Worm (Caenorhabditis elegans) whole organism, L1 larva: Measurements from ENCODE around the gene col-110.

ENCODE experiments used
- C16A3.4 ChIP-seq: fragments of 150-350 bp; optimal IDR thresholded peaks from 2 replicates; lab custom pipeline; 2014; ENCODE audit warnings: missing biosample characterization, missing genetic modification characterization
- C34B4.2 ChIP-seq: sonication (generic microtip); optimal IDR thresholded peaks from 2 replicates; lab custom pipeline; 2017; ENCODE audit warnings: mild to moderate bottlenecking, missing genetic modification characterization, missing compliant biosample characterization
- F16B12.6 ChIP-seq: fragments of 150-350 bp; optimal IDR thresholded peaks from 2 replicates; lab custom pipeline; 2014; ENCODE audit warnings: missing biosample characterization, missing genetic modification characterization
- aha-1 ChIP-seq: fragments of 150-350 bp; optimal IDR thresholded peaks from 2 replicates; lab custom pipeline; 2014; ENCODE audit warnings: missing biosample characterization, missing genetic modification characterization
- ama-1 ChIP-seq: fragments of 150-350 bp; optimal IDR thresholded peaks from 2 replicates; lab custom pipeline; 2014
- blmp-1 ChIP-seq: fragments of 150-350 bp; optimal IDR thresholded peaks from 2 replicates; lab custom pipeline; 2014; ENCODE audit warnings: missing biosample characterization, missing genetic modification characterization
- ceh-88 ChIP-seq: fragments of 200-800 bp; sonication (Bioruptor generic); IDR thresholded peaks from 2 replicates; pipeline ENCODE4 v1.3.6; 2022; ENCODE audit warnings: missing genetic modification characterization, missing compliant biosample characterization
- ceh-90 ChIP-seq: sonication (generic microtip); optimal IDR thresholded peaks from 2 replicates; lab custom pipeline; 2016; ENCODE audit warnings: missing genetic modification characterization, missing compliant biosample characterization
- ces-1 ChIP-seq: fragments of 150-350 bp; optimal IDR thresholded peaks from 2 replicates; lab custom pipeline; 2014; ENCODE audit warnings: missing biosample characterization, missing genetic modification reagents, missing genetic modification characterization
- dsc-1 ChIP-seq: sonication (generic microtip); optimal IDR thresholded peaks from 2 replicates; lab custom pipeline; 2016; ENCODE audit warnings: mild to moderate bottlenecking, missing genetic modification characterization, missing compliant biosample characterization
- efl-1 ChIP-seq, 4 experiments: fragments of 150-350 bp; optimal IDR thresholded peaks in 3 of 4; peaks in 1 of 4; 1 replicate in 1 of 4; 2 replicates in 3 of 4; lab custom pipeline; 2014; ENCODE audit warnings: missing biosample characterization in 2 of 4, missing genetic modification characterization in 2 of 4, missing genetic modification reagents in 2 of 4
- egl-27 ChIP-seq, 2 experiments: fragments of 150-350 bp in 1 of 2; sonication (generic microtip); optimal IDR thresholded peaks; 3 replicates each; lab custom pipeline; 2017 to 2018; ENCODE audit warnings: missing biosample characterization in 2 of 2, missing genetic modification characterization in 2 of 2, missing genetic modification reagents in 2 of 2
- elt-3 ChIP-seq, 6 experiments: fragments of 150-350 bp in 1 of 6; sonication (generic microtip); optimal IDR thresholded peaks; 2 replicates each; lab custom pipeline; 2017 to 2018; ENCODE audit warnings: missing biosample characterization in 6 of 6, missing genetic modification characterization in 6 of 6, inconsistent platforms in 1 of 6
- fkh-10 ChIP-seq: sonication (generic microtip); optimal IDR thresholded peaks from 2 replicates; lab custom pipeline; 2017; ENCODE audit warnings: missing biosample characterization, missing genetic modification reagents, missing genetic modification characterization
- fos-1 ChIP-seq: fragments of 150-350 bp; optimal IDR thresholded peaks from 2 replicates; lab custom pipeline; 2014; ENCODE audit warnings: missing biosample characterization, missing genetic modification characterization
- isw-1 ChIP-seq: fragments of 200-800 bp; sonication (Bioruptor generic); IDR thresholded peaks from 2 replicates; pipeline ENCODE4 v1.3.6; 2022; ENCODE audit warnings: missing genetic modification characterization, missing compliant biosample characterization
- lin-14 ChIP-seq: fragments of 200-800 bp; sonication (Bioruptor generic); optimal IDR thresholded peaks from 2 replicates; lab custom pipeline; 2018; ENCODE audit warnings: mild to moderate bottlenecking, missing genetic modification characterization, moderate library complexity, missing compliant biosample characterization
- lin-15B ChIP-seq: fragments of 150-350 bp; sonication (generic microtip); optimal IDR thresholded peaks from 3 replicates; lab custom pipeline; 2014; ENCODE audit warnings: missing biosample characterization, missing genetic modification characterization
- lin-39 ChIP-seq: fragments of 150-350 bp; optimal IDR thresholded peaks from 2 replicates; lab custom pipeline; 2014; ENCODE audit warnings: missing biosample characterization, missing genetic modification reagents, missing genetic modification characterization
- lsy-2 ChIP-seq, 2 experiments: fragments of 150-350 bp; optimal IDR thresholded peaks; 2 replicates each; lab custom pipeline; 2014; ENCODE audit warnings: missing biosample characterization in 2 of 2, missing genetic modification characterization in 2 of 2
- mab-9 ChIP-seq: fragments of 200-800 bp; sonication (Bioruptor generic); IDR thresholded peaks from 2 replicates; pipeline ENCODE4 v1.3.6; 2022; ENCODE audit warnings: missing genetic modification reagents, missing genetic modification characterization, missing compliant biosample characterization
- mef-2 ChIP-seq: fragments of 150-350 bp; optimal IDR thresholded peaks from 2 replicates; lab custom pipeline; 2014; ENCODE audit warnings: missing biosample characterization, missing genetic modification characterization
- nhr-12 ChIP-seq: sonication (generic microtip); optimal IDR thresholded peaks from 2 replicates; lab custom pipeline; 2017; ENCODE audit warnings: missing biosample characterization, missing genetic modification characterization
- nhr-19 ChIP-seq: fragments of 200-800 bp; sonication (Bioruptor generic); conservative IDR thresholded peaks from 2 replicates; pipeline ENCODE4 v1.3.6; 2022; ENCODE audit warnings: missing genetic modification characterization, missing compliant biosample characterization
- nhr-20 ChIP-seq: sonication (generic microtip); optimal IDR thresholded peaks from 2 replicates; lab custom pipeline; 2016; ENCODE audit warnings: mild to moderate bottlenecking, missing genetic modification characterization, missing compliant biosample characterization
- nhr-237 ChIP-seq: fragments of 150-350 bp; optimal IDR thresholded peaks from 2 replicates; lab custom pipeline; 2014; ENCODE audit warnings: missing biosample characterization, missing genetic modification characterization
- nhr-28 ChIP-seq: fragments of 150-350 bp; optimal IDR thresholded peaks from 2 replicates; lab custom pipeline; 2014; ENCODE audit warnings: missing biosample characterization, missing genetic modification characterization
- nhr-76 ChIP-seq: sonication (generic microtip); optimal IDR thresholded peaks from 2 replicates; lab custom pipeline; 2017; ENCODE audit warnings: missing biosample characterization, missing genetic modification characterization
- nhr-77 ChIP-seq: fragments of 150-350 bp; optimal IDR thresholded peaks from 2 replicates; lab custom pipeline; 2014; ENCODE audit warnings: missing biosample characterization, missing genetic modification characterization
- nhr-84 ChIP-seq: sonication (generic microtip); optimal IDR thresholded peaks from 2 replicates; lab custom pipeline; 2017; ENCODE audit warnings: missing biosample characterization, missing genetic modification characterization
- pag-3 ChIP-seq: sonication (generic microtip); optimal IDR thresholded peaks from 2 replicates; lab custom pipeline; 2017; ENCODE audit warnings: missing genetic modification characterization, mild to moderate bottlenecking, missing compliant biosample characterization, antibody characterized with exemption, borderline replicate concordance; ENCODE audit not compliant: insufficient read depth
- rnt-1 ChIP-seq: sonication (generic microtip); optimal IDR thresholded peaks from 2 replicates; lab custom pipeline; 2016; ENCODE audit warnings: mild to moderate bottlenecking, missing genetic modification characterization, moderate library complexity, missing compliant biosample characterization
- snu-23 ChIP-seq: sonication (generic microtip); optimal IDR thresholded peaks from 2 replicates; lab custom pipeline; 2016; ENCODE audit warnings: missing genetic modification characterization, missing compliant biosample characterization
- sptf-1 ChIP-seq: fragments of 150-350 bp; optimal IDR thresholded peaks from 2 replicates; lab custom pipeline; 2014; ENCODE audit warnings: missing biosample characterization, missing genetic modification characterization
- sup-37 ChIP-seq: fragments of 200-800 bp; sonication (Bioruptor generic); optimal IDR thresholded peaks from 2 replicates; lab custom pipeline; 2018; ENCODE audit warnings: mild to moderate bottlenecking, missing genetic modification characterization, missing compliant biosample characterization
- swsn-7 ChIP-seq: sonication (generic microtip); optimal IDR thresholded peaks from 2 replicates; lab custom pipeline; 2016; ENCODE audit warnings: missing genetic modification characterization, missing compliant biosample characterization
- tlp-1 ChIP-seq: fragments of 150-350 bp; optimal IDR thresholded peaks from 2 replicates; lab custom pipeline; 2014; ENCODE audit warnings: missing biosample characterization, missing genetic modification characterization
- unc-130 ChIP-seq: fragments of 150-350 bp; optimal IDR thresholded peaks from 2 replicates; lab custom pipeline; 2017; ENCODE audit warnings: missing biosample characterization, missing genetic modification characterization, inconsistent platforms
- unc-30 ChIP-seq: sonication (generic microtip); optimal IDR thresholded peaks from 2 replicates; lab custom pipeline; 2017; ENCODE audit warnings: missing biosample characterization, missing genetic modification characterization
- ztf-11 ChIP-seq, 2 experiments: sonication (generic microtip); optimal IDR thresholded peaks; 2 replicates each; lab custom pipeline; 2016 to 2017; ENCODE audit warnings: missing genetic modification characterization in 2 of 2, missing biosample characterization in 1 of 2, missing compliant biosample characterization in 1 of 2
- ztf-4 ChIP-seq: fragments of 150-350 bp; optimal IDR thresholded peaks from 2 replicates; lab custom pipeline; 2014; ENCODE audit warnings: missing biosample characterization, missing genetic modification characterization

col-110 gene

DNA sequence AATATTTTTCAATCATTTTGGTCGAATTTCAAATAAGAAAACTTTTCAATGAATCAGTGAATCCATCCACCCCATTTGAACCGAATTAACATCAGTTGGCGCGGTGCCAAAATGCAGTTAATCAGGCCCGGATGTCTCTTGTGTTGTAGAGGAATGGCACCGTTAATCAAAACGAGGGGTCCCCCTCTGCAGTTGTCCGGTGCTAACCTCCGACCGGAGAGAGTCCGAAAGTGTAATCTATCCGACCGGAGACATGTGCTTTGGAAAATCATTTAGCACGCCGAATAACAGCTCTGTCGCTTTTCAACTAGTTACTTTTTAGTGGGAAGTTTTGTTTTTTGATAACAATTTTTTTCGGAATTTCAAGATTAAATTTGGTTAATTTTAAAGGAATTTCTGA, 35.8 kb upstream of the col-110 start:
- TF ChIP-seq pag-3 (tag; lab: Kevin White, UChicago) (peak; percentile 45), lin-14 (GFP tag; lab: Kevin White, UChicago) (peak; percentile 35), nhr-237 (tag; lab: Kevin White, UChicago) (no peak), F16B12.6 (tag; lab: Kevin White, UChicago) (no peak), rnt-1 (tag; lab: Kevin White, UChicago) (peak; percentile 34), nhr-12 (tag; lab: Kevin White, UChicago) (no peak), nhr-77 (no peak), efl-1 (optimal IDR thresholded peaks at IDR 0.05; lab: Kevin White, UChicago) (no peak), efl-1 (GFP tag; optimal IDR thresholded peaks at IDR 0.05 in 1 of 2; lab: Kevin White, UChicago) (peak in 1 of 2 experiments; percentile 51), C34B4.2 (tag; lab: Kevin White, UChicago) (no peak), dsc-1 (peak; percentile 88), unc-130 (tag; lab: Kevin White, UChicago) (peak; percentile 15)

DNA sequence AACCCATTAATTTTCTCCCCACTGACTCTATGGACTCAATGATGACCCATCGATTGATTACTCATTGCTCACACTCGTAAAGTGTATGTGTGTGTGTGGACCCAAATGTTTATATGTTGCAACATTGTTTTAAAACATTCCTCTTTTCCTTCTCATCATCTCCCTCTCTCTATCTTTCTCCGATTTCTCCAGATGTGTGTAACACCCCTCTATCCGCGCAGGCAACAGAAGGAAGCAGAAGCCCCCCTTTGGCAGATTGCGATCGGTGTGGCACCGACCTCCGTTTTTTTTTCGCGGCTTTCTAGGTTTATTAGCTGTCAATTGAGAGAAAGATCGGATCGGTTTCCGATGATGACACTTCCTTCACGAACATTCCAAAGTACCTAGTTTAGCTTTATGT, 34.1 kb upstream of the col-110 start:
- TF ChIP-seq swsn-7 (tag; lab: Kevin White, UChicago): no peak
- no peak for TF ChIP-seq sptf-1 (tag; lab: Kevin White, UChicago)
- no peak for TF ChIP-seq tlp-1 (tag; lab: Kevin White, UChicago)
- peak; percentile 59 for TF ChIP-seq dsc-1
- peak; percentile 42 for TF ChIP-seq blmp-1 (tag; lab: Kevin White, UChicago)
- TF ChIP-seq fkh-10 (GFP tag; lab: Kevin White, UChicago): no peak
- no peak for TF ChIP-seq nhr-84
- no peak for TF ChIP-seq snu-23 (GFP tag; lab: Kevin White, UChicago)
- peak; percentile 22 for TF ChIP-seq rnt-1 (tag; lab: Kevin White, UChicago)
- no peak for TF ChIP-seq lin-14 (GFP tag; lab: Kevin White, UChicago)
- TF ChIP-seq lin-39 (tag; lab: Kevin White, UChicago): no peak
- no peak for TF ChIP-seq ztf-11 (tag; optimal IDR thresholded peaks at IDR 0.05; lab: Kevin White, UChicago)
- no peak for TF ChIP-seq elt-3 (tag; optimal IDR thresholded peaks at IDR 0.05; lab: Kevin White, UChicago)
- no peak for TF ChIP-seq nhr-19
- TF ChIP-seq ceh-90: no peak

DNA sequence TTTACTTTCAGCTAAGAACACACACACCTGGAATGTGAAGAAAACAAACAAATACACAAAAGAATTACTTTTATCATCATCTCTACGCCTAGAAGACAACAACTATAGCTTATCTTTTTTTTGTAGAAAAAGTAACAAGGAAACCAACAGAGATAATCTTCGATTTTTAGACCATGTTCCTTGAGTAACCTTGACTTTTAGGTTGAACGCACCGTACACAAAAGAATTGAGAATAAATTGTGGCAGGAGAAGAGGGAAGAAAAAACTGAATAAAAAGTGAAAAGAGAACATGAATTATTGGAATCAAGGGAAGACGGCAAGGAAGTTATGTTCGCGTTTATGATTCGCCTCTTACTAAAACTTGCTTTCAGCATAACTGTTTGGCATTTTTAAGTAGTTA, 31.5 kb upstream of the col-110 start:
- TF ChIP-seq blmp-1 (tag; lab: Kevin White, UChicago) (peak; percentile 63), elt-3 (tag; optimal IDR thresholded peaks at IDR 0.05; lab: Kevin White, UChicago) (peak in 1 of 6 experiments; percentile 43), C16A3.4 (tag; lab: Kevin White, UChicago) (no peak)

DNA sequence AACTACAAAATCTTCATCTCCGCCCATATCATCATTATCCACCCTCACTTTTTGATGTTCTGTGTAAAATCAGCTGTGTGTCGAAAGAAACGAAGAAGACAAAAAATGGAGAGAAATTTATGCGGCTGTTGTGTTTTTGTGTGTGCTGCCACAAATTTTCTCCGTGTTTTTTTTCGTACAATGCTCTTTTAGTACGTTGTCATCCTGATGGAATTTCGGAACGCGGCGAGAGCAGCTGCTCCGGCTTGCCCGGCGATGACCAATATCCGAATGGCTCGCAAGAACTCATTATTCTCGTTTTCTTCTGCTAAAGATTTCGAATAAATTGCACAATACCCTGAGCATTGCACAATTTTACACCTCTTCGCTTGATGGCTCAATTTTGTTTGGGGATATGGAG, 29.9 kb upstream of the col-110 start:
- TF ChIP-seq ama-1 (lab: Kevin White, UChicago) (no peak), fos-1 (tag; lab: Kevin White, UChicago) (no peak), blmp-1 (tag; lab: Kevin White, UChicago) (no peak), efl-1 (optimal IDR thresholded peaks at IDR 0.05; lab: Kevin White, UChicago) (no peak), efl-1 (GFP tag; optimal IDR thresholded peaks at IDR 0.05 in 1 of 2; lab: Kevin White, UChicago) (no peak), lsy-2 (tag; optimal IDR thresholded peaks at IDR 0.05; lab: Kevin White, UChicago) (no peak), unc-30 (no peak), mef-2 (no peak), ztf-4 (tag; lab: Kevin White, UChicago) (no peak), nhr-84 (no peak), ztf-11 (tag; optimal IDR thresholded peaks at IDR 0.05; lab: Kevin White, UChicago) (no peak), ceh-88 (GFP tag; lab: Robert Waterston, UW) (no peak)

DNA sequence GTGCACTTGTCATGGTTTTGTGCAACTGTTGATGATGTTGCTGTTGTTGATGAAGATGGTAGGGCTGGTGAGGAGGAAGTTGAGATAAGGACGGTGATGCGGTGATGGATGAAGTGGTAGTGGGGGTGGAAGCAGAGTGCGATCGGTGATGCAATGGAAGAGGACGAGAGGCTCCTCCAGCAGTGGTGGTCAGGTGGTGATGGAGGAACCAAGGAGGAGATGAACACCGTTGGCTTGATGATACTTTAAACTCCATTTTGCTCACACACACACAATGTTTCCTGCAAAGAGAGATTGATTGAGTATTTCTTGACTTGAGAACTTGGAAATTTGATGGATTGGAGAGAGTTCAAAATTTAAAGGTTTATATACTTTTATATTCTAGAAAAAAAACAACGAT, 28.4 kb upstream of the col-110 start, which contains the start of gene F19C7.8:
TSS of gene F19C7.8 (minus strand) at position 256 of the 400 bp plus-strand sequence.
- TF ChIP-seq mab-9 (GFP tag; lab: Robert Waterston, UW): no peak
- TF ChIP-seq lin-15B (tag; lab: Kevin White, UChicago): no peak
- TF ChIP-seq fkh-10 (GFP tag; lab: Kevin White, UChicago): no peak
- TF ChIP-seq nhr-76 (tag; lab: Kevin White, UChicago): no peak
- no peak for TF ChIP-seq ces-1 (GFP tag; lab: Kevin White, UChicago)
- TF ChIP-seq lsy-2 (tag; optimal IDR thresholded peaks at IDR 0.05; lab: Kevin White, UChicago): no peak
- TF ChIP-seq lin-14 (GFP tag; lab: Kevin White, UChicago): peak; percentile 24
- TF ChIP-seq ztf-4 (tag; lab: Kevin White, UChicago): no peak
- no peak for TF ChIP-seq nhr-28 (tag; lab: Kevin White, UChicago)
- TF ChIP-seq fos-1 (tag; lab: Kevin White, UChicago): no peak
- TF ChIP-seq nhr-20 (tag; lab: Kevin White, UChicago): no peak
- TF ChIP-seq aha-1: no peak
- TF ChIP-seq sup-37 (GFP tag; lab: Kevin White, UChicago): no peak
- no peak for TF ChIP-seq egl-27 (tag; optimal IDR thresholded peaks at IDR 0.05; lab: Kevin White, UChicago)
- peak; percentile 38 for TF ChIP-seq rnt-1 (tag; lab: Kevin White, UChicago)
- no peak for TF ChIP-seq isw-1 (GFP tag; lab: Robert Waterston, UW)
- TF ChIP-seq, all 84 proteins: peak for 2
